Worm (Caenorhabditis elegans) whole organism, L4/young adult: ENCODE data around the gene T19D12.1.

ENCODE experiments used
- W03F9.2 ChIP-seq: fragments of 150-350 bp; optimal IDR thresholded peaks from 2 replicates; lab custom pipeline; 2014; ENCODE audit warnings: missing biosample characterization, missing genetic modification characterization
- dao-5 ChIP-seq: sonication (generic microtip); optimal IDR thresholded peaks from 2 replicates; lab custom pipeline; 2016; ENCODE audit warnings: missing genotype, missing genetic modification characterization, moderate library complexity, missing compliant biosample characterization
- him-1 ChIP-seq: sonication (generic microtip); optimal IDR thresholded peaks from 2 replicates; lab custom pipeline; 2016; ENCODE audit warnings: missing genotype, missing genetic modification reagents, missing genetic modification characterization, missing compliant biosample characterization

The T19D12.1 gene

DNA sequence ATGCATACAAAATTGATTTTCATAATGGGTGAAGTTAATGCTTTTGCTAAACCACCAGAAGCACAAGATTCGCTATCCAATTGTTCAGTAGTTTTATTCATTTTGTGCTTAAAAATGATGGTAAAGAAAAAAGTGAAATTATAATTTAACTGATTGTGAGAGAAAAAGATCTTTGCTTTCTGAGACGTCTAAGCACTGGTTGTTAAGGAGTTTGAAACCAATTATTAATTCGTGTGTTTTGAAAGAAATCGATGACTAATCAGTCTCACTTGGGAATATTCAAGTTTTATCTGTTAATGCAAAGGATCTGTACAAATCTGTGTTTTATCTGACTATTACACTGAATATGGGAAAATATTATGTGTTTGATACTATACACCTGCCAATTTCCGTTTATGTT is 15.0 kb upstream of the T19D12.1 start, which contains the start of gene sra-26:
TSS of gene sra-26 (minus strand) at position 101 of the 400 bp plus-strand sequence.
- TF ChIP-seq dao-5 (tag; lab: Kevin White, UChicago) (no peak), him-1 (tag; lab: Kevin White, UChicago) (no peak), W03F9.2 (tag; lab: Kevin White, UChicago) (no peak)

DNA sequence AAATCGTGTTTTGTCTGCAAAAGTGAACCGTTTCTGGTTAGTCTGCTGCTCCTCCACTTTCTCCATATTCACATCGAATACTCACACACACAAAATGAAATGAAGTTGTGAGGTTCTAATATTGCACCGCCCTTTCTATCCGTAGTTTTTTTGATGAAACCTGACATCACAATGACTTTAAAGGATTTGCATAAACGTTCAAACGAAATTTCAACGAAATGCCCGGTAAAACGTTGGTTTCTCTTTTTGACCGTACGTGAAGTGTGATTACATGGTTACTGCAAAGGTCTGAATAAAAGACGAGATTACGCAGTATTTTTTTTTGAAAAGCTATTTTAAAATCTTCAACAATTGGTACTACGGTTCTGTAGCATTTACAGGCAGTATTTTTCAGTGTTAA is 12.4 kb upstream of the T19D12.1 start, which contains the start of gene T19D12.9:
TSS of gene T19D12.9 (minus strand) at position 101 of the 400 bp plus-strand sequence.
- TF ChIP-seq W03F9.2 (tag; lab: Kevin White, UChicago): no peak
- TF ChIP-seq him-1 (tag; lab: Kevin White, UChicago): no peak
- no peak for TF ChIP-seq dao-5 (tag; lab: Kevin White, UChicago)

DNA sequence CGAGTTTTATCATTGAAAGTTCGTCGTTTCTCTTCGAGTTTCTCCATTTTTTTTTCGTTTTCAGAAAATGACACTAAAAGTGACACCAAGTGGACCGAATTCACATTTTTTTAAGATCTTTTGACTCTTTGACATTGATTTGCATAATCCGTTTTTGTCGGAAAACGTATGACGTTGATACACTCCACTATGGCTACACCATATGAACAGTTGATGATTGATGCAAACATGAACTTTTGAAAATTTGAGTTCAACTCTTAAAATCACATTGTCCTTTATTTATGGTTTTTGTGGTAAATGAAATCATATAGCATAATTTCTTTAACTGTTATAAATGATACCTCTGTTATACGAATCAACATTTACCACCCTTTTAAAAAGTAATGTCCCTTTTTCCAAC is 7.9 kb upstream of the T19D12.1 start, which contains the start of gene T19D12.10:
TSS of gene T19D12.10 (minus strand) at position 101 of the 400 bp plus-strand sequence.
- TF ChIP-seq dao-5 (tag; lab: Kevin White, UChicago) (no peak), him-1 (tag; lab: Kevin White, UChicago) (no peak)

DNA sequence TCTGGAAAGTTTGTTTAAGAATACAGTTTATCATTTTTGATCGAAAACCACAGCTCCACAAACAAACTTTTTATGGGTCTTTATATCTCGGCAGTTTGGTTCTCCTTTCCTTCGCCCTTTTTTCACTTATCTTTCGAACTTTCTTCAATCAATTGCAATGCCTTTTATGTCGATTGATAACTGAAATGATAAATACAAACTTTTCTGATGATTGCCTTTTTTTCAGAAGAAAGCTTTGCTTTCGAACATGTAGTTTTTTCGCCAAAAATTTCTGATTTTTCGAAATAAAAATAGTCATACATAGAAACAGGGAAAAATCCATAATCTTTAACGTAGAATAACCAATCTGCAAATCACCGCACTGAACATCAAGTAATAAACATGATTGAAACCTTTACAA is 5.5 kb upstream of the T19D12.1 start, which contains the start of gene T19D12.2:
TSS of gene T19D12.2 (plus strand) at position 125 of the 400 bp plus-strand sequence.
- TF ChIP-seq him-1 (tag; lab: Kevin White, UChicago) (no peak), W03F9.2 (tag; lab: Kevin White, UChicago) (no peak), dao-5 (tag; lab: Kevin White, UChicago) (no peak)

DNA sequence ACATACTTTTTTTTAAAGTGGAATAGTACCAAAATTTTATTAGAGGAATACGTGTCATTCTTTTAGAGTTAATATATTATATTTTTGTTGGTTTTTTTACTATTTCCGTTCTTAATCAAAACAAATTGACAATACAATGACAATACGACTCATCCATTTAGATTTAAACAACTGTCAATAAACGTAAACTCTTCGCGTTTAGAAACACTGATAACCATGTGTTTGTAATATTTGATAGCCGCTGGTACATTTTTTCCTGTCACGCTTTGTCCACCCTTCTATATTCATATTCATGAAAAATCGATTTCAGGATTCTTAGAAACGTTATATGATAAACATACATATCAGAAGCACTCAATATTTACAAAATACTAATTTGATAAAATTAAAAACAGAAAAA is 2.9 kb upstream of the T19D12.1 start:
- TF ChIP-seq dao-5 (tag; lab: Kevin White, UChicago) (no peak), him-1 (tag; lab: Kevin White, UChicago) (no peak), W03F9.2 (tag; lab: Kevin White, UChicago) (no peak)

DNA sequence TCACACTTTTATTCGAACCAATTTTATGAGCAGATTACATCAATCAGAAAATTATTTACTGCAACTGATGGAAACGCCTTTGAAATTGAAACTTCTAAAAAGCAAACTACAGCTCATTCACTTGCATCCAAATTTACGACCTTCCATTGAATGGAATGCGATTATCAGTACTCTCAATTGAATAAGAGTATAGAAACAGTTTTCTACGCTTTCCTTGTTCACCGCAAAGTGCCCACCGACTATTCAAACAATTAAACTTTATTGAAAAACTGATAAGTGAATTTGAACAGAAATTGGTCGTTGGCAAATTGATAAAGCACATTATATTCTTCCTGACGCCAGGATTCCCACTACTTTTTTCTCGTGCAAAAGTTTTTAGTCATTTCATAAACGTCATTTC is 790 bp upstream of the T19D12.1 start:
- TF ChIP-seq dao-5 (tag; lab: Kevin White, UChicago) (no peak), W03F9.2 (tag; lab: Kevin White, UChicago) (no peak), him-1 (tag; lab: Kevin White, UChicago) (no peak)

DNA sequence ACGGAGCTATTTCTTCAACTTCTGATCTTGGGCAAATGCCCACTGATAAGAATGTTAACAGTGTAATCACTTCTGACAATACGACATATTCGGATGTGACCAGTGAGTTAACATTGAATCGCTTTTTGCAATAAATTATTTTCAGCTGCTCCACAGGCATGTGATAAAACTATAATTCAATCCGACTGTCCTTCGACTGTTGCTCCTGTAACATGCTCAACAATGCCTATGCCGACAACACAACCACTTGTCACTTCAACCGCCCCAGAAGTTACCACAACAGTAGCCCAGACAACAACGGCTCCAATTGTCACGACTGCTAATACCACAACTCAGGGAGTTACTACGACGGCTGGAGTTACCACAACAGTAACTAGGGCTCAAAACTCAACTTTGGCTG is 836 bp downstream of the T19D12.1 start:
- TF ChIP-seq W03F9.2 (tag; lab: Kevin White, UChicago): no peak
- TF ChIP-seq dao-5 (tag; lab: Kevin White, UChicago): no peak
- no peak for TF ChIP-seq him-1 (tag; lab: Kevin White, UChicago)

DNA sequence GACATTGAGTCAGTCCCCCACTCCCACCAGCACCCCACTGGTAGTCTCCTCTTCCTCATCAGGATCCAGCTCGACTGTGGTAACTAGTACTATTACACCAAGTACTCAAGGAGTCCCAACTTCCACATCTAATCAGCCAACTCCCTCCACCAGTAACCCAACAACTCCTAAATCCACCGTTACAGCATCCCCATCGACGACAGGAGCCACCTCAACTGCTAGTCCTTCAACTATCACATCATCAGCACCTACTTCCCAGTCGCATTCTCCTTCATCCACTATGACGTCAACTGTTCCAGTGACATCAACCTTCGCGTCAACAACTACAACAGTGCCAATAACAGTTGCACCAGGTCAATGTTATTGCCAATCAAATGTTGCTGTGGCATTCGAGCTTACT is 1.8 kb downstream of the T19D12.1 start:
- no peak for TF ChIP-seq dao-5 (tag; lab: Kevin White, UChicago)
- no peak for TF ChIP-seq W03F9.2 (tag; lab: Kevin White, UChicago)
- TF ChIP-seq him-1 (tag; lab: Kevin White, UChicago): no peak

DNA sequence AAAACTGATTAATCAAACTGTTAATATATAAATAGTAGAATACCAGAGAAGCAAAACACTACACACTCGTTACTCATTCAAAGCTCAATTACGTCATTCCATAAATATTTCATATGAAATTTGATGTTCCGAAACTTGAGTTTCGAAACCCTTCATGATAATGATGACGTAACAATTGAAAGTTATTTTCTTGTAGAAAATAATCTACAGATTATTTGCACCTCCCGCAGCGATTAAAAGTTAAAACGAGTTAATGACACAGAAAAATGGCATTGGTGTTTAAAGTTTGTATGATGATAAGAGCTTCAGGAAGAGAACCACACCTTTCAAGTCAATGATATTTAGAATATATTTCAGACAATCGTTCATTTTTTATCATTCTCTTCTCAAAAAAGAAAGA is 7.2 kb downstream of the T19D12.1 start, which contains the start of gene H43E16.1:
TSS of gene H43E16.1 (plus strand) at position 375 of the 400 bp plus-strand sequence.
- TF ChIP-seq dao-5 (tag; lab: Kevin White, UChicago): no peak

DNA sequence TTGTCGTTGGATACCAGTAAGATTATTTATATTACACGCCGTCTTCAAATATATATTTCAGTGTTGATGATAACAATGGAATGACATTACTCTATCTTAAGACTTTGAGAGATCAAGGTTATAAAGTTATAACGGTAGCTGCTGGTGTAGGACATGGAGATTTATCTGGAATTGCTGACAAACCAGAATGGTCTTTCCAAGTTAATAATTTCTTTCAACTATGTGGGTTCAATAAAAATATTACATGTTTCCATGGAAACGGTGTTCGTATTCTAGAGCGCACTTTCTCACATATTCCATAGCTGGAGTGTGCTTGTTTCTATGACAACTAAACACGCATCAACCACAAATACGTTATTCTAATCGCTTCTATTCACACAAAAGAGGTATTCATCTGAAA is 13.0 kb downstream of the T19D12.1 start, which contains the start of gene ift-74:
TSS of gene ift-74 (plus strand) at position 301 of the 400 bp plus-strand sequence.
- no peak for TF ChIP-seq W03F9.2 (tag; lab: Kevin White, UChicago)
- TF ChIP-seq him-1 (tag; lab: Kevin White, UChicago): no peak
- no peak for TF ChIP-seq dao-5 (tag; lab: Kevin White, UChicago)

DNA sequence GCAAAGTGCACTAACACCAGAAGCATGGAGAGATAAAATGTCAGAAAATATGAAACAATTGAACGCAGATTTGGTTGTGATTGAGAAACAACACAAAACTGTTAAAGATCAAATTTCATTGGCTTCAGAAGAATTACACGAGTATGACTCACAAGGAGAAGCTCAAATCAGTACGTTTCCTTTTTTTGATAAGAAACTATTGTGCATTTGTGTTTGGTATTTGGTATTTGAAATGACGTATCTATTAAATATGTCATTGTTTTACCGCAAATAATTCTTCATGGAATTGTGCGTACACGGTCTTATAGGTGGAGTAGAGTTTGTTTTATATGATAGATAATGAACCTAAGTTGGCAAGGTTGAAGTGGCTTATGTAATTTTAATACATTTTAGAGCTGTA is 14.8 kb downstream of the T19D12.1 start:
- no peak for TF ChIP-seq him-1 (tag; lab: Kevin White, UChicago)
- TF ChIP-seq dao-5 (tag; lab: Kevin White, UChicago): no peak
- no peak for TF ChIP-seq W03F9.2 (tag; lab: Kevin White, UChicago)

DNA sequence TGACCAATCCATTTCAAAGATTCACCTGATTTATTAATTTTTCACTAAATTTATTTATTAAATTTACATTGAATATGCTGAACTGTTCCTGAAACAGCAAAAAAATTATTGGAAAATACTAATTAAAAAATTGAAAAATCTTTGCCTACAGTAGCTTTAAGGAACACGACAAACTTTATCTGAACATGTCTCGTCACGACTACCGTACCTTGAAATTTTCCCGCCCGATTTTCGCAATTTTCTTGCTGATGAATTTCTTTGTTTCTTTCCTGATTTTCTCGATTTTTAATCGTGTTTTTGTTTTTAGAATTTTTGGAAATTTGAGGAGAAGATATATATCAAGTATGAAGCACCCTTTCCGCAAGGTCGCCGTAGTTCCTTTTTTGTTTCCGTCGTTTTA is 16.2 kb downstream of the T19D12.1 start:
- TF ChIP-seq W03F9.2 (tag; lab: Kevin White, UChicago) (no peak), dao-5 (tag; lab: Kevin White, UChicago) (no peak), him-1 (tag; lab: Kevin White, UChicago) (no peak)

DNA sequence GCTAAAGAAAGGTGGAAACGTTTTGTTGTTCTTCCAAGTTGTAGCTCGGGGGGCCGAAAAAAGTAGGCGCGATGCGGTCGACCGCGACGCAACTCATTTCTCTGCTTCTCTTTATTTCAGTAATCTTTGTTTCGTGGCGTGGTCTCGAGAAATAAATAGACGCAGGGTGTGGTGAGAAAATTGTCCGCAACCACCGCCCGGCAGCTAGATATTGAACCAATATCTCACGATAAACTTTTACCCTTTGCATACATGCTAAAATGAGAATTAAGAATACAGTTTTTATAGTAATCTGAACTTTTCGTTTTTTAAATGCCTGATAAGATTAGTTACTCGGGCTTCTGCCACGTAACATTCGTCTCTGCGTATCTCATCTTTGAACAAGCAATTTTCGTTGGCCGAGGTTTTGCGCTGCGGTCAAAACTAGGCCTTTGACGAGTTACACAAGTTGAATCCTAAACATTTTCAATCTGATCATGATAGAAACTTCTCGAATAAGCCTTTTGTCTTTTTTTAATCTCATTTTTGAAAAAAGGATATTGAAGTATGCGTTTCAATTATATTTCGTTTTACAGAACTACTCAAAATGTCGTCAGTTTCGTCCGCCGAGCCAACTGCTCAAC is 17.1 kb downstream of the T19D12.1 start, which contains the start of gene gyf-1:
TSS of gene gyf-1 (plus strand) at position 573 of the 623 bp plus-strand sequence.
- TF ChIP-seq W03F9.2 (tag; lab: Kevin White, UChicago) (no peak), him-1 (tag; lab: Kevin White, UChicago) (no peak), dao-5 (tag; lab: Kevin White, UChicago) (no peak)

DNA sequence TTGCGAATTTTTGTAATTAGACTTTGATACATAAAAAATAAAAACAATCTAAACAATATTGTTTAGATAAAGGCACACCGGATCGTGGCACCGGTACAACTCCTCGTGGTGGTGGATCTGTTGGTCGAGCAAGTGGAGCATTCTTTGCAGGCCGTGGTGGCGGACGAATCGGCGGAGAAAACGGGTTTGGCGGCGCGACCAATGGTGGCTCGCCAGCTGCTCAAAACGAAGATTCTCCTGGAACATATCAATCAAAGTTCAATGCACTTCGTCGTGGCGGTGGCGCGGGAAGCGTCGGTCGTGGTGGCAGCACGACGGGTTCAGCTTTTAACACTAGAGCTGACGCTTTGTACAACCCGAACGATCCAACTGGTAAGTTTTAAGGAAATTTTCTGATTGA is 19.3 kb downstream of the T19D12.1 start:
- TF ChIP-seq dao-5 (tag; lab: Kevin White, UChicago) (no peak), W03F9.2 (tag; lab: Kevin White, UChicago) (no peak), him-1 (tag; lab: Kevin White, UChicago) (no peak)
